Worm (Caenorhabditis elegans): ENCODE data around the gene cox-6C.

The cox-6C gene

ce11 chrIV:78206-78605 lies 48.3 kb upstream of the cox-6C start:
- TF ChIP-seq K09A11.1 (tag; optimal IDR thresholded peaks at IDR 0.05; ENCODE audit: insufficient read depth) (no peak), ceh-22 (tag; optimal IDR thresholded peaks at IDR 0.05) (no peak), elt-2 (tag; optimal IDR thresholded peaks at IDR 0.05) (no peak)

ce11 chrIV:79205-79604 lies 47.3 kb upstream of the cox-6C start, which contains the start of gene T05C7.9:
TSS of gene T05C7.9 (plus strand) at chrIV:79276.
- TF ChIP-seq ceh-18 (tag; optimal IDR thresholded peaks at IDR 0.05), result peak; percentile 37
- peak; percentile 80 for TF ChIP-seq unc-42 (tag; optimal IDR thresholded peaks at IDR 0.05)
- TF ChIP-seq tbx-2 (tag; optimal IDR thresholded peaks at IDR 0.05), result no peak

ce11 chrIV:80943-81342 lies 45.6 kb upstream of the cox-6C start:
- TF ChIP-seq fax-1 (tag; optimal IDR thresholded peaks at IDR 0.05) (no peak), zip-5 (tag; optimal IDR thresholded peaks at IDR 0.05) (no peak), fkh-6 (tag; optimal IDR thresholded peaks at IDR 0.05) (no peak)

- TF ChIP-seq pag-3 (tag; optimal IDR thresholded peaks at IDR 0.05; ENCODE audit: borderline replicate concordance), result no peak
- no peak for TF ChIP-seq pat-9 (tag; optimal IDR thresholded peaks at IDR 0.05)
- TF ChIP-seq ceh-24 (tag; optimal IDR thresholded peaks at IDR 0.05), result no peak
- TF ChIP-seq ama-1 (optimal IDR thresholded peaks at IDR 0.05), result no peak
- TF ChIP-seq F13H6.1 (tag; optimal IDR thresholded peaks at IDR 0.05), result no peak
- no peak for TF ChIP-seq ceh-30 (tag; optimal IDR thresholded peaks at IDR 0.05)
- TF ChIP-seq ceh-34 (tag; optimal IDR thresholded peaks at IDR 0.05), result no peak
- no peak for TF ChIP-seq dve-1 (tag; optimal IDR thresholded peaks at IDR 0.05)
- no peak for TF ChIP-seq hlh-15 (tag; optimal IDR thresholded peaks at IDR 0.05)
- TF ChIP-seq pqm-1 (tag; optimal IDR thresholded peaks at IDR 0.05), result no peak
- TF ChIP-seq sox-2 (GFP tag; IDR thresholded peaks at IDR 0.05), result no peak
- TF ChIP-seq hlh-30 (tag; optimal IDR thresholded peaks at IDR 0.05; ENCODE audit: insufficient read depth), result no peak
- no peak; the same call in 1 of the 2 replicates for TF ChIP-seq ceh-45 (GFP tag; IDR thresholded peaks at IDR 0.05)
- no peak for TF ChIP-seq dmd-4 (tag; optimal IDR thresholded peaks at IDR 0.05; ENCODE audit: borderline replicate concordance)
These were observed 45.1 kb upstream of the cox-6C start for ce11 chrIV:81428-81827.

- no peak for TF ChIP-seq T23F11.4 (GFP tag; optimal IDR thresholded peaks at IDR 0.05)
- TF ChIP-seq ceh-6 (GFP tag; optimal IDR thresholded peaks at IDR 0.05), result no peak
- TF ChIP-seq ceh-22 (tag; optimal IDR thresholded peaks at IDR 0.05), result no peak
- TF ChIP-seq mec-3 (tag; optimal IDR thresholded peaks at IDR 0.05; ENCODE audit: borderline replicate concordance), result no peak
- TF ChIP-seq ceh-45 (GFP tag; IDR thresholded peaks at IDR 0.05), result no peak
- no peak for TF ChIP-seq fkh-6 (tag; optimal IDR thresholded peaks at IDR 0.05)
- no peak for TF ChIP-seq ahr-1 (tag; optimal IDR thresholded peaks at IDR 0.05)
- TF ChIP-seq Y22D7AL.16 (tag; optimal IDR thresholded peaks at IDR 0.05), result no peak
- TF ChIP-seq K09A11.1 (tag; optimal IDR thresholded peaks at IDR 0.05; ENCODE audit: insufficient read depth), result no peak
- no peak for TF ChIP-seq lin-11 (tag; optimal IDR thresholded peaks at IDR 0.05)
- no peak for TF ChIP-seq unc-55 (GFP tag; optimal IDR thresholded peaks at IDR 0.05)
- no peak for TF ChIP-seq nfya-1 (tag; optimal IDR thresholded peaks at IDR 0.05)
- no peak for TF ChIP-seq pag-3 (tag; optimal IDR thresholded peaks at IDR 0.05; ENCODE audit: borderline replicate concordance)
- TF ChIP-seq ceh-19 (GFP tag; optimal IDR thresholded peaks at IDR 0.05), result no peak
- no peak for TF ChIP-seq ceh-30 (tag; optimal IDR thresholded peaks at IDR 0.05)
These were observed 44.2 kb upstream of the cox-6C start for ce11 chrIV:82309-82708.

- TF ChIP-seq elt-4 (tag; optimal IDR thresholded peaks at IDR 0.05) (no peak), T23F11.4 (GFP tag; optimal IDR thresholded peaks at IDR 0.05) (no peak), ets-4 (tag; optimal IDR thresholded peaks at IDR 0.05) (no peak), ceh-30 (tag; optimal IDR thresholded peaks at IDR 0.05) (no peak), eyg-1 (tag; optimal IDR thresholded peaks at IDR 0.05) (no peak), odd-2 (tag; optimal IDR thresholded peaks at IDR 0.05) (no peak), ceh-19 (GFP tag; optimal IDR thresholded peaks at IDR 0.05) (no peak), unc-86 (tag; optimal IDR thresholded peaks at IDR 0.05) (no peak), ceh-45 (GFP tag; IDR thresholded peaks at IDR 0.05) (no peak), hlh-15 (tag; optimal IDR thresholded peaks at IDR 0.05) (no peak), ceh-24 (tag; optimal IDR thresholded peaks at IDR 0.05) (no peak), zip-5 (tag; optimal IDR thresholded peaks at IDR 0.05) (no peak), ceh-9 (tag; optimal IDR thresholded peaks at IDR 0.05) (no peak), madf-2 (tag; optimal IDR thresholded peaks at IDR 0.05) (no peak), hlh-8 (tag; optimal IDR thresholded peaks at IDR 0.05) (no peak)
These were observed 39.8 kb upstream of the cox-6C start for ce11 chrIV:86744-87143.
